Fruit fly (Drosophila melanogaster) whole organism, embryonic: ENCODE results near the gene NdufA3.

Experiments
- Bdp1 ChIP-seq: fragments of 200-800 bp; sonication (Bioruptor generic); optimal IDR thresholded peaks from 3 replicates; lab custom pipeline; 2016; ENCODE audit warnings: missing biosample characterization, missing genetic modification characterization
- CG14860 ChIP-seq: fragments of 200-800 bp; sonication (Bioruptor generic); IDR thresholded peaks from 3 replicates; pipeline ENCODE4 v1.3.6; 2022; ENCODE audit warnings: missing biosample characterization, missing genetic modification characterization; ENCODE audit not compliant: partially characterized antibody
- CG17186 ChIP-seq: fragments of 200-800 bp; sonication (Bioruptor generic); optimal IDR thresholded peaks from 3 replicates; lab custom pipeline; 2017; ENCODE audit warnings: missing biosample characterization, missing genetic modification reagents, missing genetic modification characterization
- CG17802 ChIP-seq: fragments of 200-800 bp; sonication (Bioruptor generic); optimal IDR thresholded peaks from 2 replicates; lab custom pipeline; 2018; ENCODE audit warnings: missing biosample characterization, mild to moderate bottlenecking, missing genetic modification characterization, moderate library complexity
- CG2875 ChIP-seq: fragments of 200-800 bp; sonication (Bioruptor generic); optimal IDR thresholded peaks from 2 replicates; lab custom pipeline; 2017; ENCODE audit warnings: missing biosample characterization, mild to moderate bottlenecking, missing genetic modification characterization, missing genetic modification reagents
- CG7786 ChIP-seq: fragments of 200-800 bp; sonication (Bioruptor generic); optimal IDR thresholded peaks from 2 replicates; lab custom pipeline; 2016; ENCODE audit warnings: missing biosample characterization, missing genetic modification characterization
- CkIIα-i1 ChIP-seq: fragments of 200-800 bp; sonication (Bioruptor generic); IDR thresholded peaks from 2 replicates; pipeline ENCODE4 v1.3.6; 2022; ENCODE audit warnings: missing biosample characterization, missing genetic modification characterization
- D19B ChIP-seq: fragments of 200-800 bp; sonication (Bioruptor generic); optimal IDR thresholded peaks from 2 replicates; lab custom pipeline; 2017; ENCODE audit warnings: missing biosample characterization, mild to moderate bottlenecking, missing genetic modification characterization
- Dip2 ChIP-seq: fragments of 200-800 bp; sonication (Bioruptor generic); IDR thresholded peaks from 2 replicates; pipeline ENCODE4 v1.3.6; 2022; ENCODE audit warnings: missing biosample characterization, missing genetic modification characterization
- Dref ChIP-seq: fragments of 200-800 bp; sonication (Bioruptor generic); IDR thresholded peaks from 2 replicates; pipeline ENCODE4 v1.3.6; 2022; ENCODE audit warnings: missing biosample characterization, missing genetic modification characterization
- Ets97D ChIP-seq: fragments of 200-800 bp; sonication (Bioruptor generic); optimal IDR thresholded peaks from 3 replicates; lab custom pipeline; 2016; ENCODE audit warnings: missing biosample characterization, missing genetic modification characterization
- nerfin-2 ChIP-seq: fragments of 200-800 bp; sonication (Bioruptor generic); IDR thresholded peaks from 2 replicates; pipeline ENCODE4 v1.3.6; 2022; ENCODE audit warnings: missing biosample characterization, missing genetic modification characterization; ENCODE audit not compliant: partially characterized antibody
- pros ChIP-seq: fragments of 200-800 bp; sonication (Bioruptor generic); optimal IDR thresholded peaks from 3 replicates; lab custom pipeline; 2019; ENCODE audit warnings: missing biosample characterization, mild to moderate bottlenecking, missing genetic modification characterization, moderate library complexity
- unc-4 ChIP-seq: fragments of 200-800 bp; sonication (Bioruptor generic); IDR thresholded peaks from 2 replicates; pipeline ENCODE4 v1.3.6; 2022; ENCODE audit warnings: missing biosample characterization, missing genetic modification characterization; ENCODE audit not compliant: partially characterized antibody

dm6 chrX:9127264-9128011 is 32.4 kb downstream of the NdufA3 start:
- no peak for TF ChIP-seq Ets97D (GFP tag; lab: Kevin White, UChicago)
- TF ChIP-seq nerfin-2 (GFP tag; lab: Robert Waterston, UW), result no peak
- TF ChIP-seq unc-4 (GFP tag; lab: Robert Waterston, UW), result no peak
- TF ChIP-seq Dref (GFP tag; lab: Robert Waterston, UW), result no peak
- no peak for TF ChIP-seq CG2875
- no peak for TF ChIP-seq CG17802
- peak; percentile 1 for TF ChIP-seq CG7786
- no peak for TF ChIP-seq Bdp1
- TF ChIP-seq CG14860 (GFP tag; lab: Robert Waterston, UW), result no peak
- TF ChIP-seq D19B (GFP tag; lab: Kevin White, UChicago), result no peak
- no peak for TF ChIP-seq CG17186 (GFP tag; lab: Kevin White, UChicago)
- no peak for TF ChIP-seq Dip2 (GFP tag; lab: Robert Waterston, UW)
- TF ChIP-seq CkIIα-i1 (GFP tag; lab: Robert Waterston, UW), result no peak
- TF ChIP-seq pros, result peak; percentile 95
